Fruit fly (Drosophila melanogaster) whole organism, adult: ENCODE results near the gene ihog.

Source experiments
- CG11617 ChIP-seq: fragments of 200-800 bp; sonication (Bioruptor generic); optimal IDR thresholded peaks from 2 replicates; lab custom pipeline; 2017; ENCODE audit warnings: mild to moderate bottlenecking, missing biosample characterization, missing genetic modification reagents, missing genetic modification characterization
- CG14711 ChIP-seq: fragments of 200-800 bp; sonication (Bioruptor generic); optimal IDR thresholded peaks from 2 replicates; lab custom pipeline; 2018; ENCODE audit warnings: missing biosample characterization, mild to moderate bottlenecking, missing genetic modification characterization, moderate library complexity
- CG1620 ChIP-seq: fragments of 200-800 bp; sonication (Bioruptor generic); optimal IDR thresholded peaks from 2 replicates; lab custom pipeline; 2016; ENCODE audit warnings: missing biosample characterization, missing genetic modification characterization
- CG33017 ChIP-seq: fragments of 200-800 bp; sonication (Bioruptor generic); optimal IDR thresholded peaks from 2 replicates; lab custom pipeline; 2018; ENCODE audit warnings: missing biosample characterization, mild to moderate bottlenecking, missing genetic modification characterization, moderate library complexity
- Clk ChIP-seq: fragments of 200-800 bp; sonication (Bioruptor generic); optimal IDR thresholded peaks from 2 replicates; lab custom pipeline; 2017; ENCODE audit warnings: missing biosample characterization, missing genetic modification characterization
- Crg-1 ChIP-seq: fragments of 200-800 bp; sonication (Bioruptor generic); optimal IDR thresholded peaks from 2 replicates; lab custom pipeline; 2016; ENCODE audit warnings: missing biosample characterization, missing genetic modification characterization
- Mnt ChIP-seq: fragments of 200-800 bp; sonication (Bioruptor generic); optimal IDR thresholded peaks from 2 replicates; lab custom pipeline; 2016; ENCODE audit warnings: missing biosample characterization, mild to moderate bottlenecking, missing genetic modification characterization
- cic ChIP-seq: fragments of 200-800 bp; sonication (Bioruptor generic); optimal IDR thresholded peaks from 2 replicates; lab custom pipeline; 2017; ENCODE audit warnings: missing biosample characterization, mild to moderate bottlenecking, missing genetic modification characterization, moderate library complexity
- cnc ChIP-seq, 2 experiments: fragments of >200 bp; optimal IDR thresholded peaks; 2 replicates each; lab custom pipeline; 2017
- kay ChIP-seq: fragments of 200-800 bp; sonication (Bioruptor generic); peaks from one replicate; lab custom pipeline; 2016; ENCODE audit warnings: missing biosample characterization, missing genetic modification characterization, borderline replicate concordance
- ovo ChIP-seq: fragments of 200-800 bp; sonication (Bioruptor generic); optimal IDR thresholded peaks from 2 replicates; lab custom pipeline; 2016; ENCODE audit warnings: missing biosample characterization, missing genetic modification characterization
- tj ChIP-seq: fragments of 200-800 bp; sonication (Bioruptor generic); optimal IDR thresholded peaks from 3 replicates; lab custom pipeline; 2017; ENCODE audit warnings: missing biosample characterization, mild to moderate bottlenecking, missing genetic modification characterization, moderate library complexity
- toe ChIP-seq: fragments of 200-800 bp; sonication (Bioruptor generic); optimal IDR thresholded peaks from 2 replicates; lab custom pipeline; 2016; ENCODE audit warnings: missing biosample characterization, missing genetic modification characterization

dm6 chr2L:6991085-6991484 lies 42.5 kb upstream of the ihog start:
- TF ChIP-seq CG1620 (GFP tag; lab: Kevin White, UChicago) (no peak), Mnt (no peak), cnc (optimal IDR thresholded peaks at IDR 0.05; lab: Kevin White, UChicago) (no peak), kay (GFP tag; lab: Kevin White, UChicago) (no peak), tj (GFP tag; lab: Kevin White, UChicago) (no peak), Crg-1 (no peak), toe (GFP tag; lab: Kevin White, UChicago) (no peak), cic (GFP tag; lab: Kevin White, UChicago) (no peak), CG33017 (tag; lab: Kevin White, UChicago) (no peak), Clk (GFP tag; lab: Kevin White, UChicago) (no peak), CG14711 (tag; lab: Kevin White, UChicago) (no peak), CG11617 (no peak), ovo (no peak)
